Worm (Caenorhabditis elegans) whole organism, L3 larva: ENCODE results near the gene try-9.
A peak's percentile ranks its signal among the peaks of the same experiment; 100 is the strongest.

ENCODE experiments used
- R02D3.7 ChIP-seq: fragments of 150-350 bp; optimal IDR thresholded peaks from 2 replicates; lab custom pipeline; 2014; ENCODE audit warnings: missing biosample characterization, missing genetic modification characterization
- ZK546.5 ChIP-seq: sonication (generic microtip); optimal IDR thresholded peaks from 2 replicates; lab custom pipeline; 2017; ENCODE audit warnings: missing biosample characterization, missing genetic modification characterization
- aly-2 ChIP-seq: fragments of 150-350 bp; optimal IDR thresholded peaks from 2 replicates; lab custom pipeline; 2014; ENCODE audit warnings: missing biosample characterization, missing genetic modification characterization
- ama-1 ChIP-seq: fragments of 150-350 bp; optimal IDR thresholded peaks from 2 replicates; lab custom pipeline; 2018
- ceh-16 ChIP-seq: sonication (generic microtip); optimal IDR thresholded peaks from 2 replicates; lab custom pipeline; 2017; ENCODE audit warnings: missing biosample characterization, missing genetic modification characterization
- ceh-28 ChIP-seq: fragments of 150-350 bp; optimal IDR thresholded peaks from 2 replicates; lab custom pipeline; 2014; ENCODE audit warnings: missing biosample characterization, missing genetic modification reagents, missing genetic modification characterization
- ceh-82 ChIP-seq: fragments of 150-350 bp; optimal IDR thresholded peaks from 2 replicates; lab custom pipeline; 2014; ENCODE audit warnings: missing biosample characterization, missing genetic modification characterization
- ceh-9 ChIP-seq: sonication (generic microtip); optimal IDR thresholded peaks from 2 replicates; lab custom pipeline; 2018; ENCODE audit warnings: missing biosample characterization, missing genetic modification characterization
- daf-12 ChIP-seq: fragments of 150-350 bp; optimal IDR thresholded peaks from 2 replicates; lab custom pipeline; 2014; ENCODE audit warnings: missing biosample characterization, missing genetic modification reagents, missing genetic modification characterization
- elt-1 ChIP-seq: fragments of 150-350 bp; optimal IDR thresholded peaks from 2 replicates; lab custom pipeline; 2014; ENCODE audit warnings: missing biosample characterization, missing genetic modification characterization
- elt-2 ChIP-seq: sonication (generic microtip); optimal IDR thresholded peaks from 2 replicates; lab custom pipeline; 2016; ENCODE audit warnings: missing genetic modification reagents, mild to moderate bottlenecking, missing genetic modification characterization, missing compliant biosample characterization
- elt-3 ChIP-seq, 3 experiments: fragments of 150-350 bp in 1 of 3; sonication (generic microtip) in 2 of 3; optimal IDR thresholded peaks; 2 replicates in 2 of 3; 4 replicates in 1 of 3; lab custom pipeline; 2014 to 2017; ENCODE audit warnings: missing biosample characterization in 3 of 3, missing genetic modification characterization in 3 of 3
- fkh-10 ChIP-seq: sonication (generic microtip); optimal IDR thresholded peaks from 2 replicates; lab custom pipeline; 2017; ENCODE audit warnings: missing biosample characterization, missing genetic modification reagents, missing genetic modification characterization
- fos-1 ChIP-seq: fragments of 150-350 bp; optimal IDR thresholded peaks from 2 replicates; lab custom pipeline; 2014; ENCODE audit warnings: missing biosample characterization, missing genetic modification characterization
- hmg-11 ChIP-seq: sonication (generic microtip); optimal IDR thresholded peaks from 2 replicates; lab custom pipeline; 2016; ENCODE audit warnings: missing genetic modification characterization, missing compliant biosample characterization
- jun-1 ChIP-seq: fragments of 150-350 bp; optimal IDR thresholded peaks from 2 replicates; lab custom pipeline; 2014; ENCODE audit warnings: missing biosample characterization, missing genetic modification reagents, missing genetic modification characterization
- lin-15B ChIP-seq: fragments of 150-350 bp; optimal IDR thresholded peaks from 2 replicates; lab custom pipeline; 2014; ENCODE audit warnings: missing biosample characterization, missing genetic modification characterization
- lin-39 ChIP-seq: fragments of 150-350 bp; optimal IDR thresholded peaks from 2 replicates; lab custom pipeline; 2018; ENCODE audit warnings: missing biosample characterization, missing genetic modification reagents, missing genetic modification characterization
- lsy-12 ChIP-seq: sonication (generic microtip); optimal IDR thresholded peaks from 2 replicates; lab custom pipeline; 2016; ENCODE audit warnings: mild to moderate bottlenecking, missing genetic modification characterization, missing compliant biosample characterization
- mdl-1 ChIP-seq: fragments of 150-350 bp; optimal IDR thresholded peaks from 2 replicates; lab custom pipeline; 2014; ENCODE audit warnings: missing biosample characterization, missing genetic modification characterization
- nfya-1 ChIP-seq: sonication (generic microtip); optimal IDR thresholded peaks from 2 replicates; lab custom pipeline; 2017; ENCODE audit warnings: missing genetic modification characterization, mild to moderate bottlenecking, missing compliant biosample characterization, antibody characterized with exemption, moderate library complexity; ENCODE audit not compliant: insufficient read depth
- nhr-11 ChIP-seq: fragments of 150-350 bp; optimal IDR thresholded peaks from 2 replicates; lab custom pipeline; 2014; ENCODE audit warnings: missing biosample characterization, missing genetic modification characterization
- nhr-12 ChIP-seq: fragments of 150-350 bp; optimal IDR thresholded peaks from 2 replicates; lab custom pipeline; 2014; ENCODE audit warnings: missing biosample characterization, missing genetic modification characterization
- nhr-237 ChIP-seq: fragments of 150-350 bp; optimal IDR thresholded peaks from 2 replicates; lab custom pipeline; 2014; ENCODE audit warnings: missing biosample characterization, missing genetic modification characterization
- nhr-25 ChIP-seq: sonication (generic microtip); optimal IDR thresholded peaks from 2 replicates; lab custom pipeline; 2017; ENCODE audit warnings: missing biosample characterization, missing genetic modification characterization
- nhr-28 ChIP-seq: fragments of 150-350 bp; optimal IDR thresholded peaks from 2 replicates; lab custom pipeline; 2014; ENCODE audit warnings: missing biosample characterization, missing genetic modification characterization
- nhr-43 ChIP-seq: sonication (generic microtip); optimal IDR thresholded peaks from 2 replicates; lab custom pipeline; 2016; ENCODE audit warnings: mild to moderate bottlenecking, missing genetic modification characterization, missing compliant biosample characterization; ENCODE audit not compliant: poor library complexity, severe bottlenecking
- nhr-67 ChIP-seq: fragments of 150-350 bp; optimal IDR thresholded peaks from 2 replicates; lab custom pipeline; 2014; ENCODE audit warnings: missing biosample characterization, missing genetic modification characterization
- nhr-76 ChIP-seq: fragments of 150-350 bp; sonication (generic microtip); optimal IDR thresholded peaks from 5 replicates; lab custom pipeline; 2014; ENCODE audit warnings: missing biosample characterization, missing genetic modification characterization
- nhr-77 ChIP-seq: fragments of 150-350 bp; optimal IDR thresholded peaks from 2 replicates; lab custom pipeline; 2014; ENCODE audit warnings: missing biosample characterization, missing genetic modification characterization
- pha-4 ChIP-seq: fragments of 150-350 bp; optimal IDR thresholded peaks from 2 replicates; lab custom pipeline; 2014; ENCODE audit warnings: missing biosample characterization, missing genetic modification reagents, missing genetic modification characterization
- pqm-1 ChIP-seq: fragments of 150-350 bp; optimal IDR thresholded peaks from 2 replicates; lab custom pipeline; 2017; ENCODE audit warnings: missing biosample characterization, missing genetic modification characterization, inconsistent platforms
- sea-2 ChIP-seq: fragments of 150-350 bp; sonication (generic microtip); optimal IDR thresholded peaks from 4 replicates; lab custom pipeline; 2014; ENCODE audit warnings: missing biosample characterization, missing genetic modification reagents, missing genetic modification characterization
- skn-1 ChIP-seq: fragments of 150-350 bp; optimal IDR thresholded peaks from 2 replicates; lab custom pipeline; 2014; ENCODE audit warnings: missing biosample characterization, missing genetic modification characterization
- tbx-2 ChIP-seq: sonication (generic microtip); optimal IDR thresholded peaks from 2 replicates; lab custom pipeline; 2016; ENCODE audit warnings: mild to moderate bottlenecking, missing genetic modification characterization, missing compliant biosample characterization
- unc-39 ChIP-seq: sonication (generic microtip); optimal IDR thresholded peaks from 4 replicates; lab custom pipeline; 2017; ENCODE audit warnings: missing biosample characterization, missing genetic modification characterization
- unc-62 ChIP-seq: fragments of 150-350 bp; sonication (generic microtip); optimal IDR thresholded peaks from 4 replicates; lab custom pipeline; 2014; ENCODE audit warnings: missing biosample characterization, missing genetic modification reagents, missing genetic modification characterization
- zag-1 ChIP-seq: fragments of 150-350 bp; optimal IDR thresholded peaks from 2 replicates; lab custom pipeline; 2014; ENCODE audit warnings: missing biosample characterization, missing genetic modification characterization
- ztf-11 ChIP-seq: fragments of 150-350 bp; optimal IDR thresholded peaks from 2 replicates; lab custom pipeline; 2014; ENCODE audit warnings: missing biosample characterization, missing genetic modification characterization
- ztf-4 ChIP-seq: fragments of 150-350 bp; optimal IDR thresholded peaks from 2 replicates; lab custom pipeline; 2014; ENCODE audit warnings: missing biosample characterization, missing genetic modification characterization

The try-9 gene

DNA sequence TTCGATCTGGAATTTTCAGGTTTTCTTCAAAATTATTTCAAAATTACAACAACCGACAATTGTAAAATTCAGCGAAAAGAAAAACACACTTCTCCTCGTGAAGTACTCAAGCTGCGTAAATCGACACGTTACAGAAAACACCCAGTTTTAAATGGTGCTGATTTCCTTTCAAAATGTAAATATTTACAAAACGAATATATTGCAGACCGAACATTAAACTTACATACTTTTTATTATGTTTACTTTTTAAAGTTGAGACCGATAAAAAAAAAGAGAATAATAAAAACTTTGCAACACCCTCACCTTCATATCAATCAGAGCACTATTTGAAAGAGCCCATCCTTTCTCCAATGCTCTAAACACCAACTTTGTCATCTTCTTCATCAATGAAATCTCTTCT, 2.8 kb downstream of the try-9 start:
- peak; percentile 78 for TF ChIP-seq pha-4 (tag; lab: Kevin White, UChicago)
- no peak for TF ChIP-seq sea-2 (GFP tag; lab: Kevin White, UChicago)
- no peak for TF ChIP-seq nhr-76 (tag; lab: Kevin White, UChicago)
- TF ChIP-seq daf-12 (tag; lab: Kevin White, UChicago) = no peak
- TF ChIP-seq elt-2 (tag; lab: Kevin White, UChicago) = peak; percentile 0

DNA sequence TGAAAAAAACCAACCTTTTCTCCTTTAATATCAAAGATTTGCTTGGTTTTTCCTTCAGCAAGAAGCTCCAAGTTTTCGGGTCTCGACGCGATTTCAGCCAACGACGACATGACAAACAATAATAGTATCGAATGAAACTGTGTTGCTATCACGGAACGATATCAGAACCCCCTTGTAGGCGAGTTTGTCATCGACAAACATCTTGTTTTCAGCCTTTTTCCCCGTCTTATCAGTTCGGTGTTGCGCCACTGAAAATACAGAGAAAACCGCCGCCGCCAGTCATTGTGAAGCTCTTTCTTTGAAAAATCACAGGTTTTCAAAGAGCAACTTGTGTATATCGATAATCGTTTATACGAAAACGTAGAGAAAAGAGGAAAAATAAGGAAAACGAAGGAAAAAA, 4.4 kb downstream of the try-9 start, which contains the start of gene paic-1:
Gene paic-1 (minus strand): TSS at position 120 of the 400 bp plus-strand sequence.
- TF ChIP-seq pha-4 (tag; lab: Kevin White, UChicago) = peak; percentile 24
- TF ChIP-seq ama-1 = peak; percentile 82
- TF ChIP-seq nhr-43 = peak; percentile 21
- no peak for TF ChIP-seq nhr-28
- no peak for TF ChIP-seq nhr-76 (tag; lab: Kevin White, UChicago)
- peak; percentile 32 for TF ChIP-seq pqm-1
- peak; percentile 21 for TF ChIP-seq skn-1 (tag; lab: Kevin White, UChicago)
- TF ChIP-seq nhr-11 (tag; lab: Kevin White, UChicago) = no peak
- peak; percentile 80 for TF ChIP-seq elt-2 (tag; lab: Kevin White, UChicago)
- no peak for TF ChIP-seq jun-1

DNA sequence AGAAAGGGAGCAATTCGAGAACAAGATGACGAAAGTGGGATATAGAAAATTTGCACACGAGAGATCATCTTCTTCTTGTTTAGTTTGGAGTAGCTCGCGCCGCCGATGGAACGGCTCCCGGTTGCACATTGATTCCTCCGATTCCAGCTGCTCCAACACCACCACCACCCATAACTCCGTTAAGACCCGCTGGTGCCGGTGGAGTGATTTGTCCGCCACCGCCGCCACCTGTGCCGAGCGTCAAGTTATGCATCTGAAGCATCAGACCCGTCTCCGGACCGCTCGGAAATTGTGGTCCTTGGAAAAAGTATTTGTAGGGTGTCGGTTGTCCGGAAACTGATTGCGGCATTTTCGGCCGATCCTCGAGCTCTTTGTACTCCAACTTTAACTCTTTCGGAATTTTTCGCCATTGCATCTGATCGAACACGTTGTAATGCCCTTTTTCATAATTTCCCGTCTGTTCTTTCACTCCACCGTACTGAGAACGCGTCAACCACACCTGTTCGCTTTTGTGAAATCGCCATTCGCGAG, 4.9 kb downstream of the try-9 start:
- no peak for TF ChIP-seq zag-1 (tag; lab: Kevin White, UChicago)

DNA sequence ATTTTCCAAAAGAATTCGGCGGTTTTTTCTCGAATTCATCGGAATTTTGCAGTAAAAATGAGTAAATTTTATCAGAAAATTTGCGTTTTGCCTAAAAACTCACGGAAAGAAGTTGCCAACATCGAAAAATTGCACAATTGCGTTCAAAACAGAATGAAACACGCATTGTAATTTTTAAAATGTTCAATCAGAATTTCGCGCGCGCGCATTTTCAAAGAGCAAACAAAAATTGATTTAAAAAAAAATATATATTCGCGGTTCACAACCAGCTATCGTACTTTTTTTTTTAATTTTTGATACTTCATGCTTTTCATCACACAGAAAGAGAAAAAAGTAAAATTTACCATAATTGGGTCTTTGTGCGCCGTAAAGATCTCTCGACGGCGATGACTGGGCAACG, 6.9 kb downstream of the try-9 start:
- TF ChIP-seq hmg-11 (tag; lab: Kevin White, UChicago) (no peak), R02D3.7 (no peak), ceh-82 (no peak), fkh-10 (GFP tag; lab: Kevin White, UChicago) (no peak), unc-39 (tag; lab: Kevin White, UChicago) (no peak), nhr-12 (tag; lab: Kevin White, UChicago) (no peak), ztf-4 (tag; lab: Kevin White, UChicago) (no peak), elt-3 (tag; optimal IDR thresholded peaks at IDR 0.05; lab: Kevin White, UChicago) (no peak), nhr-76 (tag; lab: Kevin White, UChicago) (no peak), skn-1 (tag; lab: Kevin White, UChicago) (no peak)

DNA sequence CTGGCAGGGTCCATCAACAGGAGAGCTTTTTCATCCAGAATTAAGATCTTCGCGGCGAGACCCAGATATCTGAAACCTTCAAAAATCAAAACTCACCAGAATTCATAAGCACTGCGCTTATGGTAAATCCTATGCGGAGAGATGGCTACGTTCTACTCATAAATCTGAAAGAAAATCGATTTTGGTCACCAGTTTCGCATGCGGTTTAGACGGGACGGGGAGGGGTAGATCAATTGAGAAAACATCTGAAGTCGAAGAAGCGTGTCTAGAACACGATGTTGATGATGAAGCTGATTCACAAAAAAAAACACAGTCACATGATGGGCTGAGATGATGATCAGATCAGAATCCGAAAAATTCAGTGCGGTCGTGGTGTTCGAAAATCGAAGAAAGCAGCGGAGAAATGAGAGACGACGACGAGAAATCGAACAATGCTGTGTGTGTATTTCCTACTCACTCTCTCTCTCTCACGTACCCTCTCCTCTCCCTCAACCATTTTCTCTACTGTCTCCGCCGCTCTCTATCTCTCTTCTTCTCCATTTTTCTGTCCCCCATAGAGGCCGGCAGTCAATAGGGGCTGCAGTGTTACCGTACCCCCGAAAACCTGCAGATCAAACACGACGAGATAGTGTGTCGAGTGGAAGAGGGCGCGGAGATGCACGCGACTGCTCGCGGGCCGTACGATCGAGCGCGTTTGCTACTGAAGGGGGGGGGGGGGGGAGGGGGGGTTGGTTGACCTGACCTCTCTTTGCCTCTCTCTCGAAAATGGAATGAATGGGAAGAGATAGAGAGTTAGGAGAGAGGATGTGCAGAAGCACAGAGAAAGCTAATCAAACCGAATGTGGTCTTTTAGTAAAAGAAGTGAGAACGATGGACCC, 8.5 kb downstream of the try-9 start, which contains the start of gene ntl-2:
Gene ntl-2 (minus strand): TSS at position 171 of the 878 bp plus-strand sequence.
- TF ChIP-seq nhr-25 (tag; lab: Kevin White, UChicago) (peak; percentile 97), ztf-11 (tag; lab: Kevin White, UChicago) (no peak), elt-3 (tag; optimal IDR thresholded peaks at IDR 0.05; lab: Kevin White, UChicago) (peak in 1 of 3 experiments; percentile 23), elt-1 (tag; lab: Kevin White, UChicago) (peak; percentile 69), nfya-1 (tag; lab: Kevin White, UChicago) (peak; percentile 99), mdl-1 (tag; lab: Kevin White, UChicago) (peak; percentile 87), ceh-9 (no peak), tbx-2 (tag; lab: Kevin White, UChicago) (peak; percentile 78), unc-62 (GFP tag; lab: Kevin White, UChicago) (peak; percentile 66), fkh-10 (GFP tag; lab: Kevin White, UChicago) (peak; percentile 67), nhr-28 (no peak), skn-1 (tag; lab: Kevin White, UChicago) (peak; percentile 60), hmg-11 (tag; lab: Kevin White, UChicago) (peak; percentile 95), aly-2 (tag; lab: Kevin White, UChicago) (no peak), daf-12 (tag; lab: Kevin White, UChicago) (peak; percentile 29), pha-4 (tag; lab: Kevin White, UChicago) (peak; percentile 97), ceh-28 (tag; lab: Kevin White, UChicago) (peak; percentile 94), ama-1 (peak; percentile 79), nhr-11 (tag; lab: Kevin White, UChicago) (peak; percentile 61), nhr-67 (tag; lab: Kevin White, UChicago) (no peak), nhr-12 (tag; lab: Kevin White, UChicago) (no peak), lin-15B (peak; percentile 98), sea-2 (GFP tag; lab: Kevin White, UChicago) (no peak), nhr-77 (peak; percentile 58), ceh-16 (tag; lab: Kevin White, UChicago) (no peak), fos-1 (peak; percentile 64), lin-39 (peak; percentile 79), nhr-43 (peak; percentile 87), nhr-76 (tag; lab: Kevin White, UChicago) (peak; percentile 44), nhr-237 (no peak), zag-1 (tag; lab: Kevin White, UChicago) (peak; percentile 64), ztf-4 (tag; lab: Kevin White, UChicago) (peak; percentile 58), ZK546.5 (tag; lab: Kevin White, UChicago) (peak; percentile 97), ceh-82 (peak; percentile 91), pqm-1 (peak; percentile 85), lsy-12 (tag; lab: Kevin White, UChicago) (peak; percentile 96)
